Fruit fly (Drosophila melanogaster) S2 (cell line): ENCODE results near the gene Msr-110.

ENCODE experiments used
- CG8478 ChIP-seq: fragments of >200 bp; optimal IDR thresholded peaks from 2 replicates; lab custom pipeline; 2018
- CTCF ChIP-seq, 2 experiments: fragments of >200 bp; optimal IDR thresholded peaks; 2 replicates each; lab custom pipeline; 2018

- no peak for TF ChIP-seq CTCF (optimal IDR thresholded peaks at IDR 0.05; lab: Kevin White, UChicago)
- no peak for TF ChIP-seq CG8478
Measured at dm6 chr3L:5580490-5581116, 3.5 kb upstream of the Msr-110 start.
